Fruit fly (Drosophila melanogaster) whole organism, embryonic: ENCODE results near the gene Col4a1.

Experiments
- Atf-2 ChIP-seq: fragments of 200-800 bp; sonication (Bioruptor generic); optimal IDR thresholded peaks from 2 replicates; lab custom pipeline; 2016; ENCODE audit warnings: missing biosample characterization, missing genetic modification characterization
- Bdp1 ChIP-seq: fragments of 200-800 bp; sonication (Bioruptor generic); optimal IDR thresholded peaks from 3 replicates; lab custom pipeline; 2016; ENCODE audit warnings: missing biosample characterization, missing genetic modification characterization
- CG10147 ChIP-seq: fragments of 200-800 bp; sonication (Bioruptor generic); optimal IDR thresholded peaks from 2 replicates; lab custom pipeline; 2019; ENCODE audit warnings: missing biosample characterization, mild to moderate bottlenecking, missing genetic modification characterization, moderate library complexity
- CG10462 ChIP-seq: fragments of 200-800 bp; sonication (Bioruptor generic); optimal IDR thresholded peaks from 2 replicates; lab custom pipeline; 2016; ENCODE audit warnings: missing biosample characterization, missing genetic modification characterization
- CG11085 ChIP-seq: fragments of 200-800 bp; sonication (Bioruptor generic); IDR thresholded peaks from 2 replicates; pipeline ENCODE4 v1.3.6; 2022; ENCODE audit warnings: missing biosample characterization, missing genetic modification characterization
- CG12219 ChIP-seq: fragments of 200-800 bp; sonication (Bioruptor generic); optimal IDR thresholded peaks from 3 replicates; lab custom pipeline; 2018; ENCODE audit warnings: missing biosample characterization, mild to moderate bottlenecking, missing genetic modification characterization
- CG13287 ChIP-seq: fragments of 200-800 bp; sonication (Bioruptor generic); IDR thresholded peaks from 2 replicates; pipeline ENCODE4 v1.3.6; 2022; ENCODE audit warnings: missing biosample characterization, missing genetic modification characterization; ENCODE audit not compliant: partially characterized antibody
- CG15696 ChIP-seq: fragments of 200-800 bp; sonication (Bioruptor generic); optimal IDR thresholded peaks from 2 replicates; lab custom pipeline; 2019; ENCODE audit warnings: missing biosample characterization, mild to moderate bottlenecking, missing genetic modification characterization, moderate library complexity
- CG17385 ChIP-seq: fragments of 200-800 bp; sonication (Bioruptor generic); optimal IDR thresholded peaks from 3 replicates; lab custom pipeline; 2018; ENCODE audit warnings: missing biosample characterization, mild to moderate bottlenecking, missing genetic modification characterization
- CG17802 ChIP-seq: fragments of 200-800 bp; sonication (Bioruptor generic); optimal IDR thresholded peaks from 2 replicates; lab custom pipeline; 2018; ENCODE audit warnings: missing biosample characterization, mild to moderate bottlenecking, missing genetic modification characterization, moderate library complexity
- CG18619 ChIP-seq: fragments of 200-800 bp; sonication (Bioruptor generic); optimal IDR thresholded peaks from 3 replicates; lab custom pipeline; 2017; ENCODE audit warnings: missing biosample characterization, mild to moderate bottlenecking, missing genetic modification characterization
- CG31224 ChIP-seq: fragments of 200-800 bp; sonication (Bioruptor generic); IDR thresholded peaks from 2 replicates; pipeline ENCODE4 v1.3.6; 2022; ENCODE audit warnings: missing biosample characterization, missing genetic modification characterization
- CG32772 ChIP-seq: fragments of 200-800 bp; sonication (Bioruptor generic); IDR thresholded peaks from 2 replicates; pipeline ENCODE4 v1.3.6; 2022; ENCODE audit warnings: missing biosample characterization, missing genetic modification characterization
- CG4282 ChIP-seq: fragments of 200-800 bp; sonication (Bioruptor generic); optimal IDR thresholded peaks from 2 replicates; lab custom pipeline; 2016; ENCODE audit warnings: missing biosample characterization, missing genetic modification characterization
- CG4617 ChIP-seq: fragments of 200-800 bp; sonication (Bioruptor generic); optimal IDR thresholded peaks from 3 replicates; lab custom pipeline; 2016; ENCODE audit warnings: missing biosample characterization, missing genetic modification characterization, borderline replicate concordance
- CG4707 ChIP-seq: fragments of 200-800 bp; sonication (Bioruptor generic); optimal IDR thresholded peaks from 2 replicates; lab custom pipeline; 2018; ENCODE audit warnings: missing biosample characterization, mild to moderate bottlenecking, missing genetic modification characterization, moderate library complexity
- CG5180 ChIP-seq: fragments of 200-800 bp; sonication (Bioruptor generic); optimal IDR thresholded peaks from 3 replicates; lab custom pipeline; 2017; ENCODE audit warnings: missing biosample characterization, missing genetic modification characterization, mild to moderate bottlenecking, moderate library complexity, missing genetic modification reagents
- CG6254 ChIP-seq: fragments of 200-800 bp; sonication (Bioruptor generic); optimal IDR thresholded peaks from 3 replicates; lab custom pipeline; 2017; ENCODE audit warnings: mild to moderate bottlenecking, missing biosample characterization, missing genetic modification reagents, missing genetic modification characterization
- CG6791 ChIP-seq: fragments of 200-800 bp; sonication (Bioruptor generic); IDR thresholded peaks from 3 replicates; pipeline ENCODE4 v1.3.6; 2022; ENCODE audit warnings: missing biosample characterization, missing genetic modification characterization; ENCODE audit not compliant: partially characterized antibody
- CG8765 ChIP-seq: fragments of 200-800 bp; sonication (Bioruptor generic); IDR thresholded peaks from 2 replicates; pipeline ENCODE4 v1.3.6; 2022; ENCODE audit warnings: missing biosample characterization, missing genetic modification characterization
- CG9797 ChIP-seq: fragments of 200-800 bp; sonication (Bioruptor generic); optimal IDR thresholded peaks from 3 replicates; lab custom pipeline; 2018; ENCODE audit warnings: missing biosample characterization, mild to moderate bottlenecking, missing genetic modification characterization
- Drgx ChIP-seq: fragments of 200-800 bp; sonication (Bioruptor generic); IDR thresholded peaks from 2 replicates; pipeline ENCODE4 v1.3.6; 2022; ENCODE audit warnings: missing biosample characterization, missing genetic modification characterization
- Gug ChIP-seq: fragments of 200-800 bp; sonication (Bioruptor generic); IDR thresholded peaks from 4 replicates; pipeline ENCODE4 v1.3.6; 2022; ENCODE audit warnings: missing biosample characterization, missing genetic modification characterization
- Hey ChIP-seq: fragments of 200-800 bp; sonication (Bioruptor generic); optimal IDR thresholded peaks from 3 replicates; lab custom pipeline; 2018; ENCODE audit warnings: missing biosample characterization, mild to moderate bottlenecking, missing genetic modification characterization
- HmgZ ChIP-seq: fragments of 200-800 bp; sonication (Bioruptor generic); optimal IDR thresholded peaks from 2 replicates; lab custom pipeline; 2018; ENCODE audit warnings: missing biosample characterization, mild to moderate bottlenecking, missing genetic modification characterization
- Hr39 ChIP-seq: fragments of >200 bp; optimal IDR thresholded peaks from 2 replicates; lab custom pipeline; 2017
- Mad ChIP-seq: fragments of 200-800 bp; sonication (Bioruptor generic); optimal IDR thresholded peaks from 2 replicates; lab custom pipeline; 2016; ENCODE audit warnings: missing biosample characterization, missing genetic modification characterization
- Side ChIP-seq: fragments of 200-800 bp; sonication (Bioruptor generic); optimal IDR thresholded peaks from 2 replicates; lab custom pipeline; 2016; ENCODE audit warnings: missing biosample characterization, missing genetic modification characterization
- Ssrp ChIP-seq: fragments of 200-800 bp; sonication (Bioruptor generic); optimal IDR thresholded peaks from 2 replicates; lab custom pipeline; 2018; ENCODE audit warnings: missing biosample characterization, mild to moderate bottlenecking, missing genetic modification characterization, moderate library complexity
- Trl ChIP-seq, 3 experiments: fragments of >200 bp in 2 of 3; fragments of 200-800 bp in 1 of 3; sonication (Bioruptor generic) in 1 of 3; optimal IDR thresholded peaks; 2 replicates in 1 of 3; 3 replicates in 2 of 3; lab custom pipeline; 2016 to 2017; ENCODE audit warnings: missing biosample characterization in 1 of 3, missing genetic modification characterization in 1 of 3
- abd-A ChIP-seq: fragments of 200-800 bp; sonication (Bioruptor generic); optimal IDR thresholded peaks from 3 replicates; lab custom pipeline; 2019; ENCODE audit warnings: missing biosample characterization, mild to moderate bottlenecking, missing genetic modification characterization, moderate library complexity
- ap ChIP-seq: fragments of 200-800 bp; sonication (Bioruptor generic); IDR thresholded peaks from 2 replicates; pipeline ENCODE4 v1.3.6; 2022; ENCODE audit warnings: missing biosample characterization, missing genetic modification characterization
- corto ChIP-seq: fragments of 200-800 bp; sonication (Bioruptor generic); optimal IDR thresholded peaks from 2 replicates; lab custom pipeline; 2016; ENCODE audit warnings: missing biosample characterization, mild to moderate bottlenecking, missing genetic modification characterization, moderate library complexity
- ems ChIP-seq: fragments of 200-800 bp; sonication (Bioruptor generic); optimal IDR thresholded peaks from 3 replicates; lab custom pipeline; 2016; ENCODE audit warnings: missing biosample characterization, missing genetic modification characterization
- ftz-f1 ChIP-seq: fragments of 200-800 bp; sonication (Bioruptor generic); optimal IDR thresholded peaks from 2 replicates; lab custom pipeline; 2016; ENCODE audit warnings: missing biosample characterization, missing genetic modification characterization
- gfzf ChIP-seq: fragments of 200-800 bp; sonication (Bioruptor generic); optimal IDR thresholded peaks from 2 replicates; lab custom pipeline; 2016; ENCODE audit warnings: missing biosample characterization, mild to moderate bottlenecking, missing genetic modification characterization, moderate library complexity
- ind ChIP-seq: fragments of 200-800 bp; sonication (Bioruptor generic); optimal IDR thresholded peaks from 3 replicates; lab custom pipeline; 2016; ENCODE audit warnings: missing biosample characterization, missing genetic modification characterization
- nmo ChIP-seq: fragments of 200-800 bp; sonication (Bioruptor generic); optimal IDR thresholded peaks from 2 replicates; lab custom pipeline; 2018; ENCODE audit warnings: missing biosample characterization, mild to moderate bottlenecking, missing genetic modification characterization, moderate library complexity
- otp ChIP-seq: fragments of 200-800 bp; sonication (Bioruptor generic); IDR thresholded peaks from 3 replicates; pipeline ENCODE4, ENCODE4 v1.3.6; 2022; ENCODE audit warnings: missing biosample characterization, missing genetic modification characterization
- pb ChIP-seq: fragments of 200-800 bp; sonication (Bioruptor generic); optimal IDR thresholded peaks from 3 replicates; lab custom pipeline; 2016; ENCODE audit warnings: missing biosample characterization, missing genetic modification characterization
- ro ChIP-seq: fragments of 200-800 bp; sonication (Bioruptor generic); IDR thresholded peaks from 2 replicates; pipeline ENCODE4 v1.3.6; 2022; ENCODE audit warnings: missing biosample characterization, missing genetic modification characterization
- schlank ChIP-seq: fragments of 200-800 bp; sonication (Bioruptor generic); optimal IDR thresholded peaks from 2 replicates; lab custom pipeline; 2018; ENCODE audit warnings: missing biosample characterization, mild to moderate bottlenecking, missing genetic modification characterization
- sna ChIP-seq: fragments of 200-800 bp; sonication (Bioruptor generic); IDR thresholded peaks from 2 replicates; pipeline ENCODE4 v1.3.6; 2022; ENCODE audit warnings: missing biosample characterization, missing genetic modification characterization; ENCODE audit not compliant: partially characterized antibody
- so ChIP-seq: fragments of 200-800 bp; sonication (Bioruptor generic); IDR thresholded peaks from 3 replicates; pipeline ENCODE4 v1.3.6; 2022; ENCODE audit warnings: missing biosample characterization, missing genetic modification characterization
- ssp ChIP-seq: fragments of 200-800 bp; sonication (Bioruptor generic); IDR thresholded peaks from 2 replicates; pipeline ENCODE4 v1.3.6; 2022; ENCODE audit warnings: missing biosample characterization, missing genetic modification characterization
- stc ChIP-seq: fragments of 200-800 bp; sonication (Bioruptor generic); IDR thresholded peaks from 2 replicates; pipeline ENCODE4 v1.3.6; 2022; ENCODE audit warnings: missing biosample characterization, missing genetic modification characterization
- stwl ChIP-seq: fragments of 200-800 bp; sonication (Bioruptor generic); optimal IDR thresholded peaks from 3 replicates; lab custom pipeline; 2018; ENCODE audit warnings: missing biosample characterization, mild to moderate bottlenecking, missing genetic modification characterization, moderate library complexity
- tin ChIP-seq: fragments of 200-800 bp; sonication (Bioruptor generic); optimal IDR thresholded peaks from 3 replicates; lab custom pipeline; 2016; ENCODE audit warnings: missing biosample characterization, missing genetic modification characterization
- vfl ChIP-seq: fragments of 200-800 bp; sonication (Bioruptor generic); optimal IDR thresholded peaks from 2 replicates; lab custom pipeline; 2016; ENCODE audit warnings: missing biosample characterization, missing genetic modification characterization

The Col4a1 gene

dm6 chr2L:5000287-5000871 is 29.0 kb upstream of the Col4a1 start (continued):
- TF ChIP-seq sna (GFP tag; lab: Robert Waterston, UW) (no peak), so (GFP tag; lab: Robert Waterston, UW) (peak; percentile 82), ind (GFP tag; lab: Kevin White, UChicago) (peak; percentile 74), Hr39 (lab: Kevin White, UChicago) (no peak), ssp (peak; percentile 35), vfl (peak; percentile 87), CG17385 (GFP tag; lab: Kevin White, UChicago) (peak; percentile 78), tin (peak; percentile 74), ems (GFP tag; lab: Kevin White, UChicago) (peak; percentile 59), CG4617 (GFP tag; lab: Kevin White, UChicago) (peak; percentile 34), stwl (tag; lab: Kevin White, UChicago) (no peak), Trl (optimal IDR thresholded peaks at IDR 0.05; lab: Kevin White, UChicago) (no peak), Trl (GFP tag; optimal IDR thresholded peaks at IDR 0.05; lab: Kevin White, UChicago) (peak; percentile 26), Drgx (peak; percentile 75), CG4282 (GFP tag; lab: Kevin White, UChicago) (no peak), Atf-2 (GFP tag; lab: Kevin White, UChicago) (peak; percentile 66), HmgZ (peak; percentile 80), ap (GFP tag; lab: Robert Waterston, UW) (peak; percentile 26; the same call in 1 of the 2 replicates), CG5180 (GFP tag; lab: Kevin White, UChicago) (peak; percentile 72), nmo (peak; percentile 86), otp (peak; percentile 67; the same call in 2 of the 3 replicates), CG11085 (0 out of 2 replicates have a peak, but pooled peaks have one; percentile 20), CG17802 (tag; lab: Kevin White, UChicago) (peak; percentile 33), CG12219 (GFP tag; lab: Kevin White, UChicago) (peak; percentile 64), pb (GFP tag; lab: Kevin White, UChicago) (peak; percentile 57), schlank (tag; lab: Kevin White, UChicago) (peak; percentile 46), CG10147 (GFP tag; lab: Kevin White, UChicago) (peak; percentile 74), CG32772 (GFP tag; lab: Robert Waterston, UW) (peak; percentile 70), ro (GFP tag; lab: Robert Waterston, UW) (peak; percentile 57; the same call in 1 of the 2 replicates), CG18619 (GFP tag; lab: Kevin White, UChicago) (peak; percentile 79), CG6254 (peak; percentile 75), CG9797 (GFP tag; lab: Kevin White, UChicago) (peak; percentile 11), Ssrp (tag; lab: Kevin White, UChicago) (peak; percentile 75), CG13287 (GFP tag; lab: Robert Waterston, UW) (no peak), corto (GFP tag; lab: Kevin White, UChicago) (peak; percentile 69), Side (GFP tag; lab: Kevin White, UChicago) (peak; percentile 81), CG31224 (GFP tag; lab: Robert Waterston, UW) (peak; percentile 70), CG4707 (peak; percentile 69), Mad (peak; percentile 70), stc (peak; percentile 73), gfzf (no peak), CG8765 (peak; percentile 71), CG15696 (peak; percentile 95), CG10462 (GFP tag; lab: Kevin White, UChicago) (peak; percentile 69), ftz-f1 (GFP tag; lab: Kevin White, UChicago) (no peak), Gug (GFP tag; lab: Robert Waterston, UW) (peak; percentile 66), CG6791 (GFP tag; lab: Robert Waterston, UW) (peak; percentile 26; the same call in 1 of the 3 replicates), Bdp1 (GFP tag; lab: Kevin White, UChicago) (peak; percentile 48), abd-A (tag; lab: Kevin White, UChicago) (peak; percentile 9), Hey (peak; percentile 17)
